Fruit fly (Drosophila melanogaster) Kc167 (cell line): ENCODE data around the gene EndoU.

Experiments used
- Sin3A ChIP-seq: fragments of >200 bp; optimal IDR thresholded peaks from 2 replicates; lab custom pipeline; 2018; ENCODE audit warnings: missing external identifiers
- psq ChIP-seq: fragments of >200 bp; optimal IDR thresholded peaks from 2 replicates; lab custom pipeline; 2017; ENCODE audit warnings: missing external identifiers
- ttk ChIP-seq: sonication (Bioruptor generic); optimal IDR thresholded peaks from 2 replicates; lab custom pipeline; 2017; ENCODE audit warnings: missing external identifiers

dm6 chr3R:15898302-15898701 is 9.9 kb upstream of the EndoU start:
- TF ChIP-seq ttk (lab: Kevin White, UChicago) (no peak), psq (lab: Kevin White, UChicago) (no peak), Sin3A (lab: Kevin White, UChicago) (no peak)
